Worm (Caenorhabditis elegans) whole organism, L4 larva: ENCODE data around the gene T14B4.19.

Source experiments
- F26F4.8 ChIP-seq: fragments of 200-800 bp; sonication (Bioruptor generic); conservative IDR thresholded peaks from 2 replicates; pipeline ENCODE4 v1.3.6; 2022; ENCODE audit warnings: missing genetic modification characterization, missing compliant biosample characterization
- F44E2.7 ChIP-seq: fragments of 200-800 bp; sonication (Bioruptor generic); IDR thresholded peaks from 2 replicates; pipeline ENCODE4 v2.1.2; 2022; ENCODE audit warnings: missing genetic modification characterization, missing compliant biosample characterization
- T20F7.1 ChIP-seq: fragments of 200-800 bp; sonication (Bioruptor generic); optimal IDR thresholded peaks from 2 replicates; lab custom pipeline; 2018; ENCODE audit warnings: mild to moderate bottlenecking, missing genetic modification characterization, missing compliant biosample characterization
- T26A8.4 ChIP-seq: fragments of 200-800 bp; sonication (Bioruptor generic); IDR thresholded peaks from 2 replicates; pipeline ENCODE4 v1.3.6; 2022; ENCODE audit warnings: missing genetic modification characterization, missing compliant biosample characterization
- Y105C5A.15 ChIP-seq: fragments of 200-800 bp; sonication (Bioruptor generic); IDR thresholded peaks from 2 replicates; pipeline ENCODE4 v1.3.6; 2022; ENCODE audit warnings: missing genetic modification characterization, missing compliant biosample characterization
- Y48G9A.11 ChIP-seq: fragments of 200-800 bp; sonication (Bioruptor generic); IDR thresholded peaks from 2 replicates; pipeline ENCODE4 v1.3.6; 2022; ENCODE audit warnings: missing genetic modification reagents, missing genetic modification characterization, missing compliant biosample characterization
- Y5F2A.4 ChIP-seq: fragments of 200-800 bp; sonication (Bioruptor generic); optimal IDR thresholded peaks from 2 replicates; lab custom pipeline; 2018; ENCODE audit warnings: mild to moderate bottlenecking, missing genetic modification characterization, missing compliant biosample characterization
- Y75B8A.6 ChIP-seq: fragments of 200-800 bp; sonication (Bioruptor generic); IDR thresholded peaks from 2 replicates; pipeline ENCODE4 v1.3.6; 2022; ENCODE audit warnings: missing genetic modification reagents, missing genetic modification characterization, missing compliant biosample characterization
- ceh-20 ChIP-seq: fragments of 200-800 bp; sonication (Bioruptor generic); IDR thresholded peaks from 2 replicates; pipeline ENCODE4 v1.3.6; 2022; ENCODE audit warnings: missing genetic modification reagents, missing genetic modification characterization, missing compliant biosample characterization
- ceh-62 ChIP-seq: sonication (generic microtip); optimal IDR thresholded peaks from 2 replicates; lab custom pipeline; 2017; ENCODE audit warnings: missing biosample characterization, missing genetic modification characterization
- ces-1 ChIP-seq: fragments of 150-350 bp; sonication (generic microtip); optimal IDR thresholded peaks from 4 replicates; lab custom pipeline; 2014; ENCODE audit warnings: missing biosample characterization, missing genetic modification reagents, missing genetic modification characterization
- daf-12 ChIP-seq: fragments of 150-350 bp; optimal IDR thresholded peaks from 2 replicates; lab custom pipeline; 2014; ENCODE audit warnings: missing biosample characterization, missing genetic modification reagents, missing genetic modification characterization
- dmd-6 ChIP-seq: fragments of 200-800 bp; sonication (Bioruptor generic); IDR thresholded peaks from 2 replicates; pipeline ENCODE4 v1.3.6; 2022; ENCODE audit warnings: missing genetic modification reagents, missing genetic modification characterization, missing compliant biosample characterization
- duxl-1 ChIP-seq: sonication (generic microtip); optimal IDR thresholded peaks from 2 replicates; lab custom pipeline; 2016; ENCODE audit warnings: mild to moderate bottlenecking, missing genetic modification characterization, moderate library complexity, missing compliant biosample characterization; ENCODE audit not compliant: poor library complexity
- dve-1 ChIP-seq: sonication (generic microtip); optimal IDR thresholded peaks from 2 replicates; lab custom pipeline; 2017; ENCODE audit warnings: antibody characterized with exemption, mild to moderate bottlenecking, missing genetic modification characterization, missing compliant biosample characterization; ENCODE audit not compliant: insufficient read depth
- hlh-11 ChIP-seq: fragments of 200-800 bp; sonication (Bioruptor generic); optimal IDR thresholded peaks from 2 replicates; lab custom pipeline; 2018; ENCODE audit warnings: mild to moderate bottlenecking, missing genetic modification characterization, missing compliant biosample characterization
- hlh-30 ChIP-seq: sonication (generic microtip); optimal IDR thresholded peaks from 2 replicates; lab custom pipeline; 2017; ENCODE audit warnings: antibody characterized with exemption, mild to moderate bottlenecking, missing genetic modification characterization, missing compliant biosample characterization; ENCODE audit not compliant: insufficient read depth
- lim-7 ChIP-seq: fragments of 200-800 bp; sonication (Bioruptor generic); IDR thresholded peaks from 2 replicates; pipeline ENCODE4 v1.3.6; 2022; ENCODE audit warnings: missing genetic modification characterization, missing compliant biosample characterization
- lin-1 ChIP-seq: fragments of 200-800 bp; sonication (Bioruptor generic); IDR thresholded peaks from 2 replicates; pipeline ENCODE4 v1.3.6; 2022; ENCODE audit warnings: missing genetic modification reagents, missing genetic modification characterization, missing compliant biosample characterization
- lin-15B ChIP-seq: fragments of 150-350 bp; sonication (generic microtip); optimal IDR thresholded peaks from 3 replicates; lab custom pipeline; 2014; ENCODE audit warnings: missing biosample characterization, missing genetic modification characterization
- lin-39 ChIP-seq: fragments of 150-350 bp; optimal IDR thresholded peaks from 2 replicates; lab custom pipeline; 2014; ENCODE audit warnings: missing biosample characterization, missing genetic modification reagents, missing genetic modification characterization
- lir-3 ChIP-seq: sonication (generic microtip); optimal IDR thresholded peaks from 2 replicates; lab custom pipeline; 2016; ENCODE audit warnings: mild to moderate bottlenecking, missing genetic modification characterization, missing compliant biosample characterization
- madf-9 ChIP-seq: fragments of 200-800 bp; sonication (Bioruptor generic); conservative IDR thresholded peaks from 2 replicates; pipeline ENCODE4 v1.3.6; 2022; ENCODE audit warnings: missing genetic modification reagents, missing genetic modification characterization, missing compliant biosample characterization
- mdl-1 ChIP-seq, 2 experiments: fragments of 150-350 bp in 1 of 2; sonication (generic microtip) in 1 of 2; optimal IDR thresholded peaks; 2 replicates each; lab custom pipeline; 2014 to 2017; ENCODE audit warnings: missing biosample characterization in 2 of 2, missing genetic modification characterization in 2 of 2
- mep-1 ChIP-seq: fragments of 150-350 bp; sonication (generic microtip); optimal IDR thresholded peaks from 3 replicates; lab custom pipeline; 2014; ENCODE audit warnings: missing biosample characterization, missing genetic modification characterization
- mes-2 ChIP-seq: sonication (generic microtip); optimal IDR thresholded peaks from 2 replicates; lab custom pipeline; 2016; ENCODE audit warnings: missing genotype, mild to moderate bottlenecking, missing genetic modification characterization, missing compliant biosample characterization; ENCODE audit not compliant: poor library complexity, severe bottlenecking
- mxl-3 ChIP-seq: fragments of 200-800 bp; sonication (Bioruptor generic); optimal IDR thresholded peaks from 2 replicates; lab custom pipeline; 2018; ENCODE audit warnings: mild to moderate bottlenecking, missing genetic modification characterization, missing compliant biosample characterization
- nhr-10 ChIP-seq: fragments of 150-350 bp; optimal IDR thresholded peaks from 2 replicates; lab custom pipeline; 2014; ENCODE audit warnings: missing biosample characterization, missing genetic modification characterization
- nhr-237 ChIP-seq: sonication (generic microtip); optimal IDR thresholded peaks from 2 replicates; lab custom pipeline; 2017; ENCODE audit warnings: missing biosample characterization, missing genetic modification characterization
- nhr-25 ChIP-seq: sonication (generic microtip); optimal IDR thresholded peaks from 2 replicates; lab custom pipeline; 2017; ENCODE audit warnings: missing genetic modification characterization, mild to moderate bottlenecking, missing compliant biosample characterization, antibody characterized with exemption, moderate library complexity, borderline replicate concordance; ENCODE audit not compliant: insufficient read depth
- nhr-28 ChIP-seq: fragments of 150-350 bp; optimal IDR thresholded peaks from 2 replicates; lab custom pipeline; 2014; ENCODE audit warnings: missing biosample characterization, missing genetic modification characterization
- nhr-76 ChIP-seq: fragments of 150-350 bp; optimal IDR thresholded peaks from 2 replicates; lab custom pipeline; 2014; ENCODE audit warnings: missing biosample characterization, missing genetic modification characterization
- pha-4 ChIP-seq, 2 experiments: fragments of 150-350 bp in 1 of 2; fragments of 200-800 bp in 1 of 2; sonication (Bioruptor generic) in 1 of 2; IDR thresholded peaks in 1 of 2; optimal IDR thresholded peaks in 1 of 2; 2 replicates each; pipeline versions ENCODE4 v1.3.6 to Lab custom; 2014 to 2022; ENCODE audit warnings: missing genetic modification characterization in 2 of 2, missing genetic modification reagents in 2 of 2, missing biosample characterization in 1 of 2, missing compliant biosample characterization in 1 of 2
- pqm-1 ChIP-seq: sonication (generic microtip); optimal IDR thresholded peaks from 2 replicates; lab custom pipeline; 2017; ENCODE audit warnings: missing biosample characterization, missing genetic modification characterization
- sdz-12 ChIP-seq: fragments of 200-800 bp; sonication (Bioruptor generic); optimal IDR thresholded peaks from 2 replicates; lab custom pipeline; 2018; ENCODE audit warnings: mild to moderate bottlenecking, missing genetic modification characterization, missing compliant biosample characterization
- skn-1 ChIP-seq: fragments of 150-350 bp; optimal IDR thresholded peaks from 2 replicates; lab custom pipeline; 2014; ENCODE audit warnings: missing biosample characterization, missing genetic modification characterization
- snpc-4 ChIP-seq: fragments of 150-350 bp; optimal IDR thresholded peaks from 2 replicates; lab custom pipeline; 2014; ENCODE audit warnings: missing biosample characterization, missing genetic modification characterization
- spr-3 ChIP-seq: fragments of 200-800 bp; sonication (Bioruptor generic); optimal IDR thresholded peaks from 2 replicates; lab custom pipeline; 2018; ENCODE audit warnings: mild to moderate bottlenecking, missing genetic modification characterization, missing compliant biosample characterization
- unc-62 ChIP-seq, 3 experiments: fragments of 150-350 bp in 1 of 3; sonication (generic microtip); optimal IDR thresholded peaks in 2 of 3; peaks in 1 of 3; 1 replicate in 1 of 3; 2 replicates in 2 of 3; lab custom pipeline; 2014 to 2017; ENCODE audit warnings: missing biosample characterization in 3 of 3, missing genetic modification characterization in 3 of 3, missing genetic modification reagents in 3 of 3, missing genotype in 1 of 3
- zag-1 ChIP-seq: fragments of 150-350 bp; optimal IDR thresholded peaks from 2 replicates; lab custom pipeline; 2014; ENCODE audit warnings: missing biosample characterization, missing genetic modification characterization
- zfp-2 ChIP-seq: sonication (generic microtip); optimal IDR thresholded peaks from 2 replicates; lab custom pipeline; 2016; ENCODE audit warnings: mild to moderate bottlenecking, missing genetic modification characterization, missing compliant biosample characterization
- zip-11 ChIP-seq: fragments of 200-800 bp; sonication (Bioruptor generic); IDR thresholded peaks from 2 replicates; pipeline ENCODE4 v1.3.6; 2022; ENCODE audit warnings: missing genetic modification characterization, missing compliant biosample characterization
- zip-2 ChIP-seq: fragments of 150-350 bp; optimal IDR thresholded peaks from 2 replicates; lab custom pipeline; 2014; ENCODE audit warnings: missing biosample characterization, missing genetic modification characterization

The T14B4.19 gene

ce11 chrII:6749422-6749821 is 36.7 kb upstream of the T14B4.19 start, which contains the start of gene F41G3.10:
TSS of gene F41G3.10 (minus strand) at chrII:6749522.
- TF ChIP-seq T20F7.1 (GFP tag; lab: Kevin White, UChicago) (no peak), Y105C5A.15 (GFP tag; lab: Robert Waterston, UW) (no peak), lim-7 (GFP tag; lab: Robert Waterston, UW) (no peak), T26A8.4 (GFP tag; lab: Robert Waterston, UW) (no peak), zag-1 (tag; lab: Kevin White, UChicago) (no peak), nhr-237 (tag; lab: Kevin White, UChicago) (no peak), lin-15B (tag; lab: Kevin White, UChicago) (no peak), nhr-28 (tag; lab: Kevin White, UChicago) (no peak), pha-4 (GFP tag; IDR thresholded peaks at IDR 0.05; lab: Robert Waterston, UW) (no peak), pha-4 (tag; optimal IDR thresholded peaks at IDR 0.05; lab: Kevin White, UChicago) (no peak), nhr-10 (tag; lab: Kevin White, UChicago) (no peak), hlh-30 (tag; lab: Kevin White, UChicago) (no peak)

ce11 chrII:6746404-6746803 is 33.7 kb upstream of the T14B4.19 start, which contains the start of gene F41G3.5:
TSS of gene F41G3.5 (plus strand) at chrII:6746704.
- no peak for TF ChIP-seq duxl-1 (tag; lab: Kevin White, UChicago)
- TF ChIP-seq ceh-62 (tag; lab: Kevin White, UChicago): no peak
- TF ChIP-seq hlh-11 (tag; lab: Kevin White, UChicago): no peak
- TF ChIP-seq lir-3 (tag; lab: Kevin White, UChicago): no peak
- TF ChIP-seq sdz-12 (GFP tag; lab: Kevin White, UChicago): no peak
- TF ChIP-seq Y48G9A.11 (GFP tag; lab: Robert Waterston, UW): no peak
- no peak for TF ChIP-seq Y75B8A.6 (GFP tag; lab: Robert Waterston, UW)
- no peak for TF ChIP-seq F26F4.8
- no peak for TF ChIP-seq ceh-20 (GFP tag; lab: Robert Waterston, UW)
- TF ChIP-seq mxl-3 (GFP tag; lab: Kevin White, UChicago): no peak
- no peak for TF ChIP-seq dmd-6 (GFP tag; lab: Robert Waterston, UW)
- no peak for TF ChIP-seq nhr-25 (tag; lab: Kevin White, UChicago)
- no peak for TF ChIP-seq ces-1 (GFP tag; lab: Kevin White, UChicago)
- TF ChIP-seq lin-39 (tag; lab: Kevin White, UChicago): no peak
- TF ChIP-seq Y5F2A.4 (GFP tag; lab: Kevin White, UChicago): no peak
- no peak for TF ChIP-seq mes-2 (tag; lab: Kevin White, UChicago)
- no peak for TF ChIP-seq zip-11 (GFP tag; lab: Robert Waterston, UW)
- TF ChIP-seq, all 104 proteins: peak for 0

- no peak for TF ChIP-seq pqm-1 (tag; lab: Kevin White, UChicago)
- no peak for TF ChIP-seq lin-1 (GFP tag; lab: Robert Waterston, UW)
- no peak for TF ChIP-seq F44E2.7 (GFP tag; lab: Robert Waterston, UW)
- TF ChIP-seq skn-1: no peak
- no peak for TF ChIP-seq dve-1
- no peak for TF ChIP-seq unc-62 (GFP tag; optimal IDR thresholded peaks at IDR 0.05 in 1 of 2; lab: Kevin White, UChicago)
- no peak for TF ChIP-seq unc-62 (tag; optimal IDR thresholded peaks at IDR 0.05; lab: Kevin White, UChicago)
- no peak for TF ChIP-seq zip-2 (tag; lab: Kevin White, UChicago)
- no peak for TF ChIP-seq mep-1 (tag; lab: Kevin White, UChicago)
- no peak for TF ChIP-seq zfp-2 (tag; lab: Kevin White, UChicago)
- TF ChIP-seq daf-12 (tag; lab: Kevin White, UChicago): no peak
- no peak for TF ChIP-seq snpc-4 (tag; lab: Kevin White, UChicago)
- TF ChIP-seq madf-9: no peak
- TF ChIP-seq duxl-1 (tag; lab: Kevin White, UChicago): no peak
- TF ChIP-seq nhr-76 (tag; lab: Kevin White, UChicago): no peak
- no peak for TF ChIP-seq mdl-1 (tag; optimal IDR thresholded peaks at IDR 0.05; lab: Kevin White, UChicago)
- TF ChIP-seq spr-3 (GFP tag; lab: Kevin White, UChicago): no peak
Observed at ce11 chrII:6745783-6746182, 33.1 kb upstream of the T14B4.19 start, which contains the start of gene ins-14. TSS of gene ins-14 (minus strand) at chrII:6745814.
